Worm (Caenorhabditis elegans): Measurements from ENCODE around the gene ZK829.1.

ce11 chrIV:11892545-11892944 lies 49.7 kb downstream of the ZK829.1 start:
- no peak for TF ChIP-seq ama-1 (optimal IDR thresholded peaks at IDR 0.05)
- no peak for TF ChIP-seq hmbx-1 (tag; optimal IDR thresholded peaks at IDR 0.05)
